Fruit fly (Drosophila melanogaster) whole organism, embryonic: Measurements from ENCODE around the gene GNBP2.

Experiments used
- Adf1 ChIP-seq: fragments of 200-800 bp; sonication (Bioruptor generic); IDR thresholded peaks from 2 replicates; pipeline ENCODE4 v1.3.6; 2022; ENCODE audit warnings: missing biosample characterization, missing genetic modification characterization
- Atf3 ChIP-seq: fragments of 200-800 bp; sonication (Bioruptor generic); optimal IDR thresholded peaks from 3 replicates; lab custom pipeline; 2016; ENCODE audit warnings: missing biosample characterization, missing genetic modification characterization
- CG11247 ChIP-seq: fragments of 200-800 bp; sonication (Bioruptor generic); IDR thresholded peaks from 2 replicates; pipeline ENCODE4 v1.3.6; 2022; ENCODE audit warnings: missing biosample characterization, missing genetic modification characterization
- CG12155 ChIP-seq: fragments of 200-800 bp; sonication (Bioruptor generic); optimal IDR thresholded peaks from 3 replicates; lab custom pipeline; 2016; ENCODE audit warnings: missing biosample characterization, missing genetic modification characterization
- CG13123 ChIP-seq: fragments of 200-800 bp; sonication (Bioruptor generic); optimal IDR thresholded peaks from 2 replicates; lab custom pipeline; 2016; ENCODE audit warnings: missing biosample characterization, missing genetic modification characterization
- CG13287 ChIP-seq: fragments of 200-800 bp; sonication (Bioruptor generic); IDR thresholded peaks from 2 replicates; pipeline ENCODE4 v1.3.6; 2022; ENCODE audit warnings: missing biosample characterization, missing genetic modification characterization; ENCODE audit not compliant: partially characterized antibody
- CG13894 ChIP-seq: fragments of 200-800 bp; sonication (Bioruptor generic); optimal IDR thresholded peaks from 3 replicates; lab custom pipeline; 2018; ENCODE audit warnings: missing biosample characterization, mild to moderate bottlenecking, missing genetic modification characterization, moderate library complexity
- CG15514 ChIP-seq: fragments of 200-800 bp; sonication (Bioruptor generic); optimal IDR thresholded peaks from 3 replicates; lab custom pipeline; 2017; ENCODE audit warnings: missing biosample characterization, missing genetic modification characterization, mild to moderate bottlenecking, moderate library complexity, missing genetic modification reagents
- CG1647 ChIP-seq: fragments of 200-800 bp; sonication (Bioruptor generic); optimal IDR thresholded peaks from 3 replicates; lab custom pipeline; 2016; ENCODE audit warnings: missing biosample characterization, missing genetic modification characterization
- CG16863 ChIP-seq: fragments of 200-800 bp; sonication (Bioruptor generic); optimal IDR thresholded peaks from 3 replicates; lab custom pipeline; 2016; ENCODE audit warnings: missing biosample characterization, missing genetic modification characterization
- CG17912 ChIP-seq: fragments of 200-800 bp; sonication (Bioruptor generic); optimal IDR thresholded peaks from 2 replicates; lab custom pipeline; 2018; ENCODE audit warnings: missing biosample characterization, mild to moderate bottlenecking, missing genetic modification characterization
- CG2202 ChIP-seq: fragments of 200-800 bp; sonication (Bioruptor generic); optimal IDR thresholded peaks from 2 replicates; lab custom pipeline; 2018; ENCODE audit warnings: missing biosample characterization, mild to moderate bottlenecking, missing genetic modification characterization
- CG2712 ChIP-seq: fragments of 200-800 bp; optimal IDR thresholded peaks from 3 replicates; lab custom pipeline; 2019; ENCODE audit warnings: missing biosample characterization, mild to moderate bottlenecking, missing genetic modification characterization, moderate library complexity
- CG31388 ChIP-seq: fragments of 200-800 bp; sonication (Bioruptor generic); optimal IDR thresholded peaks from 2 replicates; lab custom pipeline; 2016; ENCODE audit warnings: missing biosample characterization, missing genetic modification characterization
- CG31441 ChIP-seq: fragments of 200-800 bp; sonication (Bioruptor generic); IDR thresholded peaks from 2 replicates; pipeline ENCODE4 v1.3.6; 2022; ENCODE audit warnings: missing biosample characterization, missing genetic modification characterization
- CG32772 ChIP-seq: fragments of 200-800 bp; sonication (Bioruptor generic); IDR thresholded peaks from 2 replicates; pipeline ENCODE4 v1.3.6; 2022; ENCODE audit warnings: missing biosample characterization, missing genetic modification characterization
- CG3726 ChIP-seq: fragments of 200-800 bp; sonication (Bioruptor generic); IDR thresholded peaks from 3 replicates; pipeline ENCODE4, ENCODE4 v1.3.6; 2022; ENCODE audit warnings: missing biosample characterization, missing genetic modification characterization
- CG3995 ChIP-seq: fragments of 200-800 bp; sonication (Bioruptor generic); optimal IDR thresholded peaks from 3 replicates; lab custom pipeline; 2016; ENCODE audit warnings: missing biosample characterization, missing genetic modification characterization
- CG4328 ChIP-seq: fragments of 200-800 bp; sonication (Bioruptor generic); optimal IDR thresholded peaks from 3 replicates; lab custom pipeline; 2017; ENCODE audit warnings: missing biosample characterization, missing genetic modification reagents, missing genetic modification characterization
- CG4707 ChIP-seq: fragments of 200-800 bp; sonication (Bioruptor generic); optimal IDR thresholded peaks from 2 replicates; lab custom pipeline; 2018; ENCODE audit warnings: missing biosample characterization, mild to moderate bottlenecking, missing genetic modification characterization, moderate library complexity
- CG6175 ChIP-seq: fragments of 200-800 bp; sonication (Bioruptor generic); IDR thresholded peaks from 3 replicates; pipeline ENCODE4 v1.3.6; 2022; ENCODE audit warnings: missing biosample characterization, missing genetic modification characterization
- CG6689 ChIP-seq: fragments of 200-800 bp; sonication (Bioruptor generic); IDR thresholded peaks from 2 replicates; pipeline ENCODE4 v1.3.6; 2022; ENCODE audit warnings: missing biosample characterization, missing genetic modification characterization
- CG6765 ChIP-seq: fragments of 200-800 bp; sonication (Bioruptor generic); optimal IDR thresholded peaks from 3 replicates; lab custom pipeline; 2017; ENCODE audit warnings: missing biosample characterization, mild to moderate bottlenecking, missing genetic modification characterization
- CG7928 ChIP-seq: fragments of 200-800 bp; sonication (Bioruptor generic); optimal IDR thresholded peaks from 2 replicates; lab custom pipeline; 2017; ENCODE audit warnings: missing biosample characterization, mild to moderate bottlenecking, missing genetic modification characterization
- Deaf1 ChIP-seq: fragments of 200-800 bp; optimal IDR thresholded peaks from 3 replicates; lab custom pipeline; 2019; ENCODE audit warnings: missing biosample characterization, mild to moderate bottlenecking, missing genetic modification characterization, moderate library complexity
- ERR ChIP-seq: fragments of 200-800 bp; sonication (Bioruptor generic); optimal IDR thresholded peaks from 2 replicates; lab custom pipeline; 2016; ENCODE audit warnings: missing biosample characterization, missing genetic modification characterization
- Eip74EF ChIP-seq, 2 experiments: fragments of 200-800 bp in 1 of 2; fragments of >200 bp in 1 of 2; sonication (Bioruptor generic) in 1 of 2; optimal IDR thresholded peaks; 2 replicates each; lab custom pipeline; 2017 to 2019; ENCODE audit warnings: missing biosample characterization in 2 of 2, missing genetic modification characterization in 2 of 2, mild to moderate bottlenecking in 1 of 2, moderate library complexity in 1 of 2
- HmgZ ChIP-seq: fragments of 200-800 bp; sonication (Bioruptor generic); optimal IDR thresholded peaks from 2 replicates; lab custom pipeline; 2018; ENCODE audit warnings: missing biosample characterization, mild to moderate bottlenecking, missing genetic modification characterization
- Mad ChIP-seq: fragments of 200-800 bp; sonication (Bioruptor generic); optimal IDR thresholded peaks from 2 replicates; lab custom pipeline; 2016; ENCODE audit warnings: missing biosample characterization, missing genetic modification characterization
- Optix ChIP-seq: fragments of 200-800 bp; sonication (Bioruptor generic); IDR thresholded peaks from 3 replicates; pipeline ENCODE4 v1.3.6; 2022; ENCODE audit warnings: missing biosample characterization, missing genetic modification characterization
- Pdp1 ChIP-seq, 2 experiments: fragments of 200-800 bp; sonication (Bioruptor generic); optimal IDR thresholded peaks; 3 replicates each; lab custom pipeline; 2016; ENCODE audit warnings: missing biosample characterization in 2 of 2, missing genetic modification characterization in 2 of 2, mild to moderate bottlenecking in 1 of 2, moderate library complexity in 1 of 2
- Vsx1 ChIP-seq: fragments of 200-800 bp; sonication (Bioruptor generic); optimal IDR thresholded peaks from 2 replicates; lab custom pipeline; 2017; ENCODE audit warnings: missing biosample characterization, mild to moderate bottlenecking, missing genetic modification characterization, missing genetic modification reagents
- bbx ChIP-seq: fragments of 200-800 bp; sonication (Bioruptor generic); IDR thresholded peaks from 2 replicates; pipeline ENCODE4 v1.3.6; 2022; ENCODE audit warnings: missing biosample characterization, missing genetic modification characterization; ENCODE audit not compliant: partially characterized antibody
- chif ChIP-seq, 2 experiments: fragments of 200-800 bp; sonication (Bioruptor generic); optimal IDR thresholded peaks; 3 replicates each; lab custom pipeline; 2016; ENCODE audit warnings: missing biosample characterization in 2 of 2, missing genetic modification characterization in 2 of 2
- dmrt99B ChIP-seq: fragments of 200-800 bp; sonication (Bioruptor generic); optimal IDR thresholded peaks from 2 replicates; lab custom pipeline; 2018; ENCODE audit warnings: missing biosample characterization, mild to moderate bottlenecking, missing genetic modification characterization, moderate library complexity
- fd64A ChIP-seq: fragments of 200-800 bp; sonication (Bioruptor generic); optimal IDR thresholded peaks from 3 replicates; lab custom pipeline; 2018; ENCODE audit warnings: missing biosample characterization, mild to moderate bottlenecking, missing genetic modification characterization
- fd96Cb ChIP-seq: fragments of 200-800 bp; sonication (Bioruptor generic); optimal IDR thresholded peaks from 2 replicates; lab custom pipeline; 2018; ENCODE audit warnings: missing biosample characterization, mild to moderate bottlenecking, missing genetic modification characterization, moderate library complexity
- hkb ChIP-seq, 2 experiments: fragments of 200-800 bp in 1 of 2; fragments of >200 bp in 1 of 2; sonication (Bioruptor generic) in 1 of 2; IDR thresholded peaks in 1 of 2; optimal IDR thresholded peaks in 1 of 2; 2 replicates each; pipeline versions ENCODE4 v1.3.6 to Lab custom; 2017 to 2022; ENCODE audit warnings: missing biosample characterization in 1 of 2, missing genetic modification characterization in 1 of 2
- ind ChIP-seq: fragments of 200-800 bp; sonication (Bioruptor generic); optimal IDR thresholded peaks from 3 replicates; lab custom pipeline; 2016; ENCODE audit warnings: missing biosample characterization, missing genetic modification characterization
- jing ChIP-seq: fragments of 200-800 bp; sonication (Bioruptor generic); optimal IDR thresholded peaks from 2 replicates; lab custom pipeline; 2018; ENCODE audit warnings: missing biosample characterization, mild to moderate bottlenecking, missing genetic modification characterization
- otp ChIP-seq: fragments of 200-800 bp; sonication (Bioruptor generic); IDR thresholded peaks from 3 replicates; pipeline ENCODE4, ENCODE4 v1.3.6; 2022; ENCODE audit warnings: missing biosample characterization, missing genetic modification characterization
- pb ChIP-seq: fragments of 200-800 bp; sonication (Bioruptor generic); optimal IDR thresholded peaks from 3 replicates; lab custom pipeline; 2016; ENCODE audit warnings: missing biosample characterization, missing genetic modification characterization
- pnt ChIP-seq: fragments of 200-800 bp; sonication (Bioruptor generic); optimal IDR thresholded peaks from 3 replicates; lab custom pipeline; 2016; ENCODE audit warnings: missing biosample characterization, missing genetic modification characterization
- pum ChIP-seq: fragments of 200-800 bp; sonication (Bioruptor generic); optimal IDR thresholded peaks from 2 replicates; lab custom pipeline; 2016; ENCODE audit warnings: missing biosample characterization, missing genetic modification characterization
- tio ChIP-seq: fragments of 200-800 bp; sonication (Bioruptor generic); optimal IDR thresholded peaks from 2 replicates; lab custom pipeline; 2017; ENCODE audit warnings: missing biosample characterization, missing genetic modification characterization, inconsistent platforms
- tll ChIP-seq, 2 experiments: fragments of 200-800 bp in 1 of 2; fragments of >200 bp in 1 of 2; sonication (Bioruptor generic) in 1 of 2; optimal IDR thresholded peaks; 2 replicates each; lab custom pipeline; 2017 to 2019; ENCODE audit warnings: missing biosample characterization in 2 of 2, missing genetic modification characterization in 2 of 2, mild to moderate bottlenecking in 1 of 2, moderate library complexity in 1 of 2
- twi ChIP-seq: fragments of 200-800 bp; optimal IDR thresholded peaks from 2 replicates; lab custom pipeline; 2019; ENCODE audit warnings: missing biosample characterization, mild to moderate bottlenecking, missing genetic modification characterization, moderate library complexity

GNBP2 gene

DNA sequence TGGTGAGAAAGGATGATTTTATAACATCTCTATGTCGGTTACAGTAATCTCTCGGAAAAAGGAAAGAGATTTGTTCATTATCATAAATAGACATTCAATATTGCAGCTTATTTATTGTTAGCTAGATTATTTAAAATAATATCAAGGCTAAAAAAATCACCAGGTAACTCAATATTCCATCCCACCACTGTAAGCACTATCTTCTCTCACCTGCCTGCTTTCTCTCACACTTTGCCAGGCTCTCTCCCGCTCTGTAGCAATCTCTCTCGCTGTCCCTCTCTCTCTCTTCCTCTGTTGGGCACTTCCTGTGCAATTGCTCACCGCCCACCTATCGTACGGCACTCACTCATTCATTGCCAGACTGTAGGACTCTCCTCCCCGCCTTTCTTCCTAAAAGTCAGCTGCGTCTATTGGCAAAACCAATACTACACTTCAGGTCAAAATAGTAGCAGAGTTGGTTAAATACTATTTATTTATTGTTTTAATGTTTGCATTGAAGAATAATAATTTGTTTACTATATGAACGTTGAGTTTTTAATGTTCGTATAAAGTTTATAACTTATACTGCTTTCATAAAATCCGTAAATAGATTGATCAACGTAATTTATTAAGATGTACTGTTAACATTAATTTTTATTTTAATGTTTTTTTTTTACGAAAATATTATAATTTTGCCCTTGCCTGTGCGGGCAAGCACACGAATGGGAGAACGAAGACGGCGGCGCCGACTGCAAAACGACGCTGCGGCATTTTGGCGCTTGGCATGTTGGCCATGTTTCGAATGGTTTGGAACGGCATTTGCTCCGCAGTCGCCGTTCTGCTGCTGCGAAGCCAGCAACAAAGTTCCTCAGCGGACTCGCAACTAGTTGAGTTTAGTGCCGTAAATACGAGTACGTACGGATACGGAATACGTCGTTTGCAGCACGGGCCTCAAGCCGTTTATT lies 34.4 kb downstream of the GNBP2 start (continued):
- TF ChIP-seq Mad (GFP tag; lab: Kevin White, UChicago) (peak; percentile 89), dmrt99B (tag; lab: Kevin White, UChicago) (peak; percentile 93), CG12155 (GFP tag; lab: Kevin White, UChicago) (peak; percentile 93), tio (GFP tag; lab: Kevin White, UChicago) (peak; percentile 75), Deaf1 (tag; lab: Kevin White, UChicago) (peak; percentile 85), CG1647 (GFP tag; lab: Kevin White, UChicago) (peak; percentile 84), Atf3 (peak; percentile 81), CG32772 (GFP tag; lab: Robert Waterston, UW) (peak; percentile 98), Vsx1 (peak; percentile 42), jing (peak; percentile 85), CG17912 (GFP tag; lab: Kevin White, UChicago) (peak; percentile 67), CG3726 (GFP tag; lab: Robert Waterston, UW) (peak; percentile 96), fd64A (peak; percentile 53), CG6175 (GFP tag; lab: Robert Waterston, UW) (peak; percentile 97), CG4707 (GFP tag; lab: Kevin White, UChicago) (peak; percentile 31), CG3995 (GFP tag; lab: Kevin White, UChicago) (peak; percentile 57), chif (GFP tag; optimal IDR thresholded peaks at IDR 0.05; lab: Kevin White, UChicago) (peak; percentile 91 to 94), HmgZ (tag; lab: Kevin White, UChicago) (peak; percentile 96), otp (GFP tag; lab: Robert Waterston, UW) (peak; percentile 94), ind (GFP tag; lab: Kevin White, UChicago) (peak; percentile 92), bbx (GFP tag; lab: Robert Waterston, UW) (no peak), CG15514 (peak; percentile 86), CG13123 (GFP tag; lab: Kevin White, UChicago) (peak; percentile 68), CG13287 (GFP tag; lab: Robert Waterston, UW) (peak; percentile 16; the same call in 1 of the 2 replicates), tll (GFP tag; optimal IDR thresholded peaks at IDR 0.05; lab: Kevin White, UChicago) (no peak), CG2712 (tag; lab: Kevin White, UChicago) (peak; percentile 83), pum (GFP tag; lab: Kevin White, UChicago) (peak; percentile 78), CG7928 (peak; percentile 74), fd96Cb (tag; lab: Kevin White, UChicago) (peak; percentile 84), ERR (GFP tag; lab: Kevin White, UChicago) (peak; percentile 88), CG13894 (tag; lab: Kevin White, UChicago) (peak; percentile 93), Pdp1 (GFP tag; optimal IDR thresholded peaks at IDR 0.05; lab: Kevin White, UChicago) (peak; percentile 78 to 96), twi (tag; lab: Kevin White, UChicago) (peak; percentile 44), pb (GFP tag; lab: Kevin White, UChicago) (peak; percentile 80), CG4328 (GFP tag; lab: Kevin White, UChicago) (peak; percentile 88), CG6765 (peak; percentile 89), hkb (optimal IDR thresholded peaks at IDR 0.05; lab: Kevin White, UChicago) (no peak), hkb (GFP tag; IDR thresholded peaks at IDR 0.05; lab: Robert Waterston, UW) (peak; percentile 96), Optix (GFP tag; lab: Robert Waterston, UW) (no peak), CG16863 (GFP tag; lab: Kevin White, UChicago) (peak; percentile 91), CG31441 (GFP tag; lab: Robert Waterston, UW) (peak; percentile 97), CG11247 (peak; percentile 99), Eip74EF (GFP tag; optimal IDR thresholded peaks at IDR 0.05; lab: Kevin White, UChicago) (peak in 1 of 2 experiments; percentile 93), pnt (GFP tag; lab: Kevin White, UChicago) (peak; percentile 75), CG2202 (tag; lab: Kevin White, UChicago) (peak; percentile 73), CG31388 (GFP tag; lab: Kevin White, UChicago) (peak; percentile 78), Adf1 (peak; percentile 95), CG6689 (GFP tag; lab: Robert Waterston, UW) (peak; percentile 93)
